Worm (Caenorhabditis elegans): ENCODE results near the gene pals-37.

- TF ChIP-seq ceh-22 (tag; optimal IDR thresholded peaks at IDR 0.05) (no peak), hlh-15 (tag; optimal IDR thresholded peaks at IDR 0.05) (no peak), fkh-10 (GFP tag; optimal IDR thresholded peaks at IDR 0.05) (no peak), ceh-34 (tag; optimal IDR thresholded peaks at IDR 0.05) (no peak), pha-4 (tag; optimal IDR thresholded peaks at IDR 0.05) (no peak), pqm-1 (tag; optimal IDR thresholded peaks at IDR 0.05) (no peak)
Measured at ce11 chrV:12410416-12411001, 30.8 kb downstream of the pals-37 start, which contains the start of gene hrg-2.

Data from whole organism, late embryonic.